Fruit fly (Drosophila melanogaster) whole organism, pupa: ENCODE measurements around the gene MtnA.

Experiments
- CG10348 ChIP-seq: fragments of 200-800 bp; sonication (Bioruptor generic); IDR thresholded peaks from 2 replicates; pipeline ENCODE4 v1.3.6; 2022; ENCODE audit warnings: missing biosample characterization, missing genetic modification characterization
- CG12605 ChIP-seq: fragments of 200-800 bp; sonication (Bioruptor generic); IDR thresholded peaks from 2 replicates; pipeline ENCODE4 v1.3.6; 2022; ENCODE audit warnings: missing biosample characterization, missing genetic modification characterization
- CG13204 ChIP-seq: fragments of 200-800 bp; sonication (Bioruptor generic); optimal IDR thresholded peaks from 2 replicates; lab custom pipeline; 2018; ENCODE audit warnings: missing biosample characterization, mild to moderate bottlenecking, missing genetic modification characterization, moderate library complexity
- CG14655 ChIP-seq: fragments of 200-800 bp; sonication (Bioruptor generic); optimal IDR thresholded peaks from 3 replicates; lab custom pipeline; 2017; ENCODE audit warnings: mild to moderate bottlenecking, missing biosample characterization, missing genetic modification reagents, missing genetic modification characterization
- CG15710 ChIP-seq: fragments of 200-800 bp; sonication (Bioruptor generic); optimal IDR thresholded peaks from 2 replicates; lab custom pipeline; 2018; ENCODE audit warnings: missing biosample characterization, mild to moderate bottlenecking, missing genetic modification characterization, moderate library complexity
- CG17806 ChIP-seq: fragments of 200-800 bp; sonication (Bioruptor generic); optimal IDR thresholded peaks from 2 replicates; lab custom pipeline; 2018; ENCODE audit warnings: missing biosample characterization, mild to moderate bottlenecking, missing genetic modification characterization, moderate library complexity
- CG32121 ChIP-seq: fragments of 200-800 bp; sonication (Bioruptor generic); IDR thresholded peaks from 2 replicates; pipeline ENCODE4 v1.3.6; 2022; ENCODE audit warnings: missing biosample characterization, missing genetic modification characterization
- CG34367 ChIP-seq: fragments of 200-800 bp; sonication (Bioruptor generic); optimal IDR thresholded peaks from 2 replicates; lab custom pipeline; 2018; ENCODE audit warnings: missing biosample characterization, mild to moderate bottlenecking, missing genetic modification characterization
- CG4496 ChIP-seq: fragments of 200-800 bp; sonication (Bioruptor generic); IDR thresholded peaks from 3 replicates; pipeline ENCODE4 v1.3.6; 2022; ENCODE audit warnings: missing biosample characterization, missing genetic modification characterization
- CG8159 ChIP-seq: fragments of 200-800 bp; sonication (Bioruptor generic); optimal IDR thresholded peaks from 3 replicates; lab custom pipeline; 2018; ENCODE audit warnings: missing biosample characterization, mild to moderate bottlenecking, missing genetic modification characterization, moderate library complexity
- CG8301 ChIP-seq: fragments of 200-800 bp; sonication (Bioruptor generic); optimal IDR thresholded peaks from 2 replicates; lab custom pipeline; 2018; ENCODE audit warnings: missing biosample characterization, mild to moderate bottlenecking, missing genetic modification characterization
- CG9948 ChIP-seq: fragments of 200-800 bp; sonication (Bioruptor generic); optimal IDR thresholded peaks from 2 replicates; lab custom pipeline; 2018; ENCODE audit warnings: missing biosample characterization, mild to moderate bottlenecking, missing genetic modification characterization, moderate library complexity
- D1 ChIP-seq: fragments of 200-800 bp; sonication (Bioruptor generic); optimal IDR thresholded peaks from 2 replicates; lab custom pipeline; 2018; ENCODE audit warnings: missing biosample characterization, mild to moderate bottlenecking, missing genetic modification characterization, moderate library complexity
- EcR ChIP-seq: fragments of 200-800 bp; sonication (Bioruptor generic); optimal IDR thresholded peaks from 3 replicates; lab custom pipeline; 2019; ENCODE audit warnings: missing biosample characterization, missing genetic modification characterization, mild to moderate bottlenecking, moderate library complexity, missing genetic modification reagents
- Ets98B ChIP-seq: fragments of 200-800 bp; sonication (Bioruptor generic); IDR thresholded peaks from 2 replicates; pipeline ENCODE4 v1.3.6; 2022; ENCODE audit warnings: missing biosample characterization, missing genetic modification characterization
- Pif1A ChIP-seq: fragments of 200-800 bp; sonication (Bioruptor generic); optimal IDR thresholded peaks from 3 replicates; lab custom pipeline; 2016; ENCODE audit warnings: missing biosample characterization, missing genetic modification characterization
- Pif1B ChIP-seq: fragments of 200-800 bp; sonication (Bioruptor generic); optimal IDR thresholded peaks from 3 replicates; lab custom pipeline; 2016; ENCODE audit warnings: missing biosample characterization, missing genetic modification characterization
- Snoo ChIP-seq: fragments of 200-800 bp; sonication (Bioruptor generic); optimal IDR thresholded peaks from 3 replicates; lab custom pipeline; 2017; ENCODE audit warnings: missing biosample characterization, mild to moderate bottlenecking, missing genetic modification characterization, inconsistent platforms
- fd96Ca ChIP-seq: fragments of 200-800 bp; sonication (Bioruptor generic); IDR thresholded peaks from 3 replicates; pipeline ENCODE4 v1.3.6; 2022; ENCODE audit warnings: missing biosample characterization, missing genetic modification characterization
- gl ChIP-seq: fragments of 200-800 bp; sonication (Bioruptor generic); optimal IDR thresholded peaks from 2 replicates; lab custom pipeline; 2018; ENCODE audit warnings: missing biosample characterization, mild to moderate bottlenecking, missing genetic modification characterization
- rn ChIP-seq: fragments of 200-800 bp; sonication (Bioruptor generic); IDR thresholded peaks from 2 replicates; pipeline ENCODE4 v1.3.6; 2022; ENCODE audit warnings: missing biosample characterization, missing genetic modification characterization

MtnA gene

dm6 chr3R:9774821-9775220 lies 9.3 kb downstream of the MtnA start, which contains the start of gene topi:
topi (plus strand) TSS chr3R:9775121.
- TF ChIP-seq CG10348, result no peak
- no peak for TF ChIP-seq CG14655 (GFP tag; lab: Kevin White, UChicago)

dm6 chr3R:9774147-9774546 lies 10.0 kb downstream of the MtnA start, which contains the start of gene Whamy:
Whamy (minus strand) TSS chr3R:9774419.
- TF ChIP-seq CG15710 (no peak), CG17806 (tag; lab: Kevin White, UChicago) (no peak), CG10348 (no peak)

- TF ChIP-seq CG34367 (tag; lab: Kevin White, UChicago), result peak; percentile 89
- TF ChIP-seq gl (tag; lab: Kevin White, UChicago), result peak; percentile 77
- TF ChIP-seq CG12605 (GFP tag; lab: Robert Waterston, UW), result peak; percentile 94
- peak; percentile 93 for TF ChIP-seq CG17806 (tag; lab: Kevin White, UChicago)
- TF ChIP-seq CG10348, result peak; percentile 59
- peak; percentile 97 for TF ChIP-seq CG4496
- TF ChIP-seq CG8301, result peak; percentile 91
- TF ChIP-seq Snoo (tag; lab: Kevin White, UChicago), result peak; percentile 92
- TF ChIP-seq Pif1A (GFP tag; lab: Kevin White, UChicago), result peak; percentile 95
- peak; percentile 25 for TF ChIP-seq EcR
- peak; percentile 93 for TF ChIP-seq Pif1B (GFP tag; lab: Kevin White, UChicago)
- TF ChIP-seq CG14655 (GFP tag; lab: Kevin White, UChicago), result no peak
- peak; percentile 42; the same call in 1 of the 3 replicates for TF ChIP-seq fd96Ca (GFP tag; lab: Robert Waterston, UW)
- TF ChIP-seq CG13204 (GFP tag; lab: Kevin White, UChicago), result no peak
- TF ChIP-seq CG15710, result peak; percentile 91
- TF ChIP-seq Ets98B (GFP tag; lab: Robert Waterston, UW), result peak; percentile 95
- peak; percentile 82 for TF ChIP-seq rn (GFP tag; lab: Robert Waterston, UW)
- peak; percentile 91 for TF ChIP-seq CG32121 (GFP tag; lab: Robert Waterston, UW)
- no peak for TF ChIP-seq D1 (tag; lab: Kevin White, UChicago)
- peak; percentile 91 for TF ChIP-seq CG8159 (tag; lab: Kevin White, UChicago)
- peak; percentile 89 for TF ChIP-seq CG9948 (tag; lab: Kevin White, UChicago)
Observed at dm6 chr3R:9771519-9771972, 12.6 kb downstream of the MtnA start, which contains the start of gene CG9471. CG9471 (minus strand) TSS chr3R:9771542.

- TF ChIP-seq CG32121 (GFP tag; lab: Robert Waterston, UW) (peak; percentile 46; the same call in 1 of the 2 replicates), CG15710 (no peak)
Observed at dm6 chr3R:9770127-9770526, 14.0 kb downstream of the MtnA start.

- no peak for TF ChIP-seq Ets98B (GFP tag; lab: Robert Waterston, UW)
- no peak for TF ChIP-seq CG10348
- no peak for TF ChIP-seq CG9948 (tag; lab: Kevin White, UChicago)
- no peak for TF ChIP-seq Pif1A (GFP tag; lab: Kevin White, UChicago)
- no peak for TF ChIP-seq D1 (tag; lab: Kevin White, UChicago)
- TF ChIP-seq CG17806 (tag; lab: Kevin White, UChicago), result no peak
- TF ChIP-seq gl (tag; lab: Kevin White, UChicago), result no peak
Observed at dm6 chr3R:9768884-9769283, 15.3 kb downstream of the MtnA start, which contains the start of gene MED6. MED6 (minus strand) TSS chr3R:9768984.

- TF ChIP-seq CG14655 (GFP tag; lab: Kevin White, UChicago) (no peak), fd96Ca (GFP tag; lab: Robert Waterston, UW) (0 out of 3 replicates have a peak, but pooled peaks have one; percentile 39), CG10348 (no peak), gl (tag; lab: Kevin White, UChicago) (peak; percentile 62), EcR (peak; percentile 79), Snoo (tag; lab: Kevin White, UChicago) (peak; percentile 44), CG8159 (tag; lab: Kevin White, UChicago) (peak; percentile 15), CG4496 (peak; percentile 37; the same call in 1 of the 3 replicates), CG13204 (GFP tag; lab: Kevin White, UChicago) (no peak), D1 (tag; lab: Kevin White, UChicago) (no peak), CG17806 (tag; lab: Kevin White, UChicago) (peak; percentile 8), Pif1B (GFP tag; lab: Kevin White, UChicago) (no peak), Ets98B (GFP tag; lab: Robert Waterston, UW) (peak; percentile 52), CG8301 (peak; percentile 32), CG32121 (GFP tag; lab: Robert Waterston, UW) (no peak), CG9948 (tag; lab: Kevin White, UChicago) (no peak), CG12605 (GFP tag; lab: Robert Waterston, UW) (no peak), CG15710 (peak; percentile 41), Pif1A (GFP tag; lab: Kevin White, UChicago) (peak; percentile 80), rn (GFP tag; lab: Robert Waterston, UW) (peak; percentile 48; the same call in 1 of the 2 replicates), CG34367 (tag; lab: Kevin White, UChicago) (peak; percentile 57)
- TF ChIP-seq, all 21 proteins: peak for 13
Observed at dm6 chr3R:9767620-9768592, 16.3 kb downstream of the MtnA start, which contains the start of gene Naa80. Naa80 (plus strand) TSS chr3R:9767834.
